Fruit fly (Drosophila melanogaster) whole organism, prepupa: ENCODE measurements around the gene Cdc7.

Experiments used
- CG31627 ChIP-seq: fragments of 200-800 bp; sonication (Bioruptor generic); optimal IDR thresholded peaks from 3 replicates; lab custom pipeline; 2016; ENCODE audit warnings: missing biosample characterization, missing genetic modification characterization
- Hr4 ChIP-seq: fragments of 200-800 bp; sonication (Bioruptor generic); optimal IDR thresholded peaks from 3 replicates; lab custom pipeline; 2016; ENCODE audit warnings: missing biosample characterization, missing genetic modification characterization
- fd59A ChIP-seq: fragments of 200-800 bp; sonication (Bioruptor generic); optimal IDR thresholded peaks from 2 replicates; lab custom pipeline; 2017; ENCODE audit warnings: missing biosample characterization, mild to moderate bottlenecking, missing genetic modification characterization, missing genetic modification reagents
- ss ChIP-seq, 2 experiments: fragments of 200-800 bp; sonication (Bioruptor generic); optimal IDR thresholded peaks; 2 replicates in 1 of 2; 3 replicates in 1 of 2; lab custom pipeline; 2017 to 2018; ENCODE audit warnings: mild to moderate bottlenecking in 2 of 2, missing biosample characterization in 2 of 2, missing genetic modification characterization in 2 of 2, moderate library complexity in 1 of 2
- svp ChIP-seq: fragments of 200-800 bp; sonication (Bioruptor generic); peaks from one replicate; lab custom pipeline; 2016; ENCODE audit warnings: missing biosample characterization, missing genetic modification characterization

DNA sequence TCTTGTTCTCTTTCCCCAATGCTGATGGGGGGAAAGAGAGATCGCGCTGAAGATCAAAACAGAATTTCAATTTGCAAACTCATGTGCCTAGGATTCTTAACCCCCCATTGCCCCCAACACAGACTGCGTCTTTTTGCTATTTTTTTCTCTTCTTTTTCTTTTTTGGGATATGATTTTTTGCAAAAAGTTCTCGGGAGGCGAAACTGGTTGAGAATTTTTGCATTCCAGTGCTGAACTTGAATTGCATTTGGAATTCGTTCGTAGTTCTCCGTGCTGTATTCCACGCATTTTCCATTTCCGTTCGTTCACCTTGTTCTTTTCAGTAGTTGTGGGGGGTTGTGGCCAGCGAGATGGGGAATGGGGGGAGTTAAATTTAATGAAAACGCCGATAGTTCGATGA is 53.8 kb downstream of the Cdc7 start:
- TF ChIP-seq CG31627 (GFP tag; lab: Kevin White, UChicago) (no peak), Hr4 (no peak), fd59A (peak; percentile 18), ss (GFP tag; optimal IDR thresholded peaks at IDR 0.05; lab: Kevin White, UChicago) (peak; percentile 68 to 85), svp (GFP tag; lab: Kevin White, UChicago) (no peak)
